Fruit fly (Drosophila melanogaster) whole organism, embryonic: ENCODE results near the gene Psf3.

Source experiments
- BtbVII ChIP-seq: fragments of 200-800 bp; sonication (Bioruptor generic); optimal IDR thresholded peaks from 3 replicates; lab custom pipeline; 2017; ENCODE audit warnings: missing biosample characterization, mild to moderate bottlenecking, missing genetic modification characterization
- CG10979 ChIP-seq: fragments of 200-800 bp; sonication (Bioruptor generic); optimal IDR thresholded peaks from 2 replicates; lab custom pipeline; 2018; ENCODE audit warnings: missing biosample characterization, mild to moderate bottlenecking, missing genetic modification characterization, moderate library complexity
- CG12659 ChIP-seq: fragments of 200-800 bp; sonication (Bioruptor generic); optimal IDR thresholded peaks from 3 replicates; lab custom pipeline; 2017; ENCODE audit warnings: mild to moderate bottlenecking, missing biosample characterization, missing genetic modification reagents, missing genetic modification characterization
- CG15479 ChIP-seq: fragments of 200-800 bp; sonication (Bioruptor generic); optimal IDR thresholded peaks from 3 replicates; lab custom pipeline; 2019; ENCODE audit warnings: missing biosample characterization, mild to moderate bottlenecking, missing genetic modification characterization, moderate library complexity
- CG1603 ChIP-seq: fragments of 200-800 bp; sonication (Bioruptor generic); optimal IDR thresholded peaks from 2 replicates; lab custom pipeline; 2019; ENCODE audit warnings: missing biosample characterization, mild to moderate bottlenecking, missing genetic modification characterization, moderate library complexity
- CG17912 ChIP-seq: fragments of 200-800 bp; sonication (Bioruptor generic); optimal IDR thresholded peaks from 2 replicates; lab custom pipeline; 2018; ENCODE audit warnings: missing biosample characterization, mild to moderate bottlenecking, missing genetic modification characterization
- CG18262 ChIP-seq: fragments of 200-800 bp; optimal IDR thresholded peaks from 3 replicates; lab custom pipeline; 2019; ENCODE audit warnings: missing biosample characterization, mild to moderate bottlenecking, missing genetic modification characterization, moderate library complexity
- CG3163 ChIP-seq: fragments of 200-800 bp; sonication (Bioruptor generic); optimal IDR thresholded peaks from 3 replicates; lab custom pipeline; 2016; ENCODE audit warnings: missing biosample characterization, missing genetic modification characterization
- CG32532 ChIP-seq: fragments of 200-800 bp; sonication (Bioruptor generic); IDR thresholded peaks from 2 replicates; pipeline ENCODE4 v1.3.6; 2022; ENCODE audit warnings: missing biosample characterization, missing genetic modification characterization
- CG4820 ChIP-seq: fragments of 200-800 bp; sonication (Bioruptor generic); optimal IDR thresholded peaks from 3 replicates; lab custom pipeline; 2016; ENCODE audit warnings: missing biosample characterization, missing genetic modification characterization
- CG6689 ChIP-seq: fragments of 200-800 bp; sonication (Bioruptor generic); IDR thresholded peaks from 2 replicates; pipeline ENCODE4 v1.3.6; 2022; ENCODE audit warnings: missing biosample characterization, missing genetic modification characterization
- CG7987 ChIP-seq: fragments of 200-800 bp; sonication (Bioruptor generic); optimal IDR thresholded peaks from 2 replicates; lab custom pipeline; 2018; ENCODE audit warnings: missing biosample characterization, mild to moderate bottlenecking, missing genetic modification characterization, moderate library complexity
- CG9727 ChIP-seq: fragments of 200-800 bp; sonication (Bioruptor generic); optimal IDR thresholded peaks from 3 replicates; lab custom pipeline; 2017; ENCODE audit warnings: missing biosample characterization, mild to moderate bottlenecking, missing genetic modification characterization
- CG9797 ChIP-seq: fragments of 200-800 bp; sonication (Bioruptor generic); optimal IDR thresholded peaks from 3 replicates; lab custom pipeline; 2018; ENCODE audit warnings: missing biosample characterization, mild to moderate bottlenecking, missing genetic modification characterization
- Camta ChIP-seq: fragments of 200-800 bp; sonication (Bioruptor generic); optimal IDR thresholded peaks from 2 replicates; lab custom pipeline; 2016; ENCODE audit warnings: missing biosample characterization, missing genetic modification characterization
- CoRest ChIP-seq: fragments of 200-800 bp; sonication (Bioruptor generic); optimal IDR thresholded peaks from 3 replicates; lab custom pipeline; 2018; ENCODE audit warnings: missing biosample characterization, mild to moderate bottlenecking, missing genetic modification characterization, moderate library complexity
- D ChIP-seq, 2 experiments: fragments of 200-800 bp in 1 of 2; fragments of >200 bp in 1 of 2; sonication (Bioruptor generic) in 1 of 2; optimal IDR thresholded peaks; 2 replicates in 1 of 2; 3 replicates in 1 of 2; lab custom pipeline; 2017; ENCODE audit warnings: mild to moderate bottlenecking in 1 of 2, missing biosample characterization in 1 of 2, missing genetic modification characterization in 1 of 2, missing genetic modification reagents in 1 of 2
- D19B ChIP-seq: fragments of 200-800 bp; sonication (Bioruptor generic); optimal IDR thresholded peaks from 2 replicates; lab custom pipeline; 2017; ENCODE audit warnings: missing biosample characterization, mild to moderate bottlenecking, missing genetic modification characterization
- Dbx ChIP-seq: fragments of 200-800 bp; sonication (Bioruptor generic); IDR thresholded peaks from 3 replicates; pipeline ENCODE4 v1.3.6; 2022; ENCODE audit warnings: missing biosample characterization, missing genetic modification characterization
- H15 ChIP-seq: fragments of 200-800 bp; sonication (Bioruptor generic); IDR thresholded peaks from 3 replicates; pipeline ENCODE4 v1.3.6; 2022; ENCODE audit warnings: missing biosample characterization, missing genetic modification characterization
- HLH3B ChIP-seq: fragments of 200-800 bp; sonication (Bioruptor generic); IDR thresholded peaks from 2 replicates; pipeline ENCODE4 v1.3.6; 2022; ENCODE audit warnings: missing biosample characterization, missing genetic modification characterization
- Hmx ChIP-seq: fragments of 200-800 bp; sonication (Bioruptor generic); optimal IDR thresholded peaks from 2 replicates; lab custom pipeline; 2016; ENCODE audit warnings: missing biosample characterization, missing genetic modification characterization
- Hr51 ChIP-seq, 2 experiments: fragments of 200-800 bp; sonication (Bioruptor generic); optimal IDR thresholded peaks; 2 replicates in 1 of 2; 3 replicates in 1 of 2; lab custom pipeline; 2016 to 2018; ENCODE audit warnings: missing biosample characterization in 2 of 2, missing genetic modification characterization in 2 of 2, mild to moderate bottlenecking in 1 of 2, moderate library complexity in 1 of 2
- Lhr ChIP-seq: fragments of 200-800 bp; sonication (Bioruptor generic); optimal IDR thresholded peaks from 3 replicates; lab custom pipeline; 2017; ENCODE audit warnings: mild to moderate bottlenecking, missing biosample characterization, missing genetic modification reagents, missing genetic modification characterization
- Lpt ChIP-seq: fragments of >200 bp; optimal IDR thresholded peaks from 2 replicates; lab custom pipeline; 2018; ENCODE audit warnings: missing biosample characterization, missing genetic modification characterization
- Meics ChIP-seq: fragments of 200-800 bp; sonication (Bioruptor generic); optimal IDR thresholded peaks from 2 replicates; lab custom pipeline; 2017; ENCODE audit warnings: missing biosample characterization, mild to moderate bottlenecking, missing genetic modification characterization
- PHDP ChIP-seq: fragments of 200-800 bp; sonication (Bioruptor generic); optimal IDR thresholded peaks from 3 replicates; lab custom pipeline; 2018; ENCODE audit warnings: missing biosample characterization, mild to moderate bottlenecking, missing genetic modification characterization, moderate library complexity
- Pdp1 ChIP-seq, 2 experiments: fragments of 200-800 bp; sonication (Bioruptor generic); optimal IDR thresholded peaks; 3 replicates each; lab custom pipeline; 2016; ENCODE audit warnings: missing biosample characterization in 2 of 2, missing genetic modification characterization in 2 of 2, mild to moderate bottlenecking in 1 of 2, moderate library complexity in 1 of 2
- Six4 ChIP-seq: fragments of 200-800 bp; sonication (Bioruptor generic); optimal IDR thresholded peaks from 2 replicates; lab custom pipeline; 2016; ENCODE audit warnings: missing biosample characterization, missing genetic modification characterization
- Ssrp ChIP-seq: fragments of 200-800 bp; sonication (Bioruptor generic); optimal IDR thresholded peaks from 2 replicates; lab custom pipeline; 2018; ENCODE audit warnings: missing biosample characterization, mild to moderate bottlenecking, missing genetic modification characterization, moderate library complexity
- Stat92E ChIP-seq, 3 experiments: fragments of >200 bp in 2 of 3; fragments of 200-800 bp in 1 of 3; sonication (Bioruptor generic) in 1 of 3; optimal IDR thresholded peaks; 2 replicates each; lab custom pipeline; 2017 to 2019; ENCODE audit warnings: missing biosample characterization in 3 of 3, missing genetic modification characterization in 3 of 3, mild to moderate bottlenecking in 1 of 3, moderate library complexity in 1 of 3
- YL-1 ChIP-seq: fragments of 200-800 bp; sonication (Bioruptor generic); optimal IDR thresholded peaks from 3 replicates; lab custom pipeline; 2017; ENCODE audit warnings: missing biosample characterization, mild to moderate bottlenecking, missing genetic modification characterization
- disco-r ChIP-seq: fragments of 200-800 bp; sonication (Bioruptor generic); optimal IDR thresholded peaks from 2 replicates; lab custom pipeline; 2016; ENCODE audit warnings: missing biosample characterization, missing genetic modification characterization
- ewg ChIP-seq: fragments of 200-800 bp; sonication (Bioruptor generic); optimal IDR thresholded peaks from 3 replicates; lab custom pipeline; 2017; ENCODE audit warnings: mild to moderate bottlenecking, missing biosample characterization, missing genetic modification reagents, missing genetic modification characterization
- fd96Cb ChIP-seq: fragments of 200-800 bp; sonication (Bioruptor generic); optimal IDR thresholded peaks from 2 replicates; lab custom pipeline; 2018; ENCODE audit warnings: missing biosample characterization, mild to moderate bottlenecking, missing genetic modification characterization, moderate library complexity
- ind ChIP-seq: fragments of 200-800 bp; sonication (Bioruptor generic); optimal IDR thresholded peaks from 3 replicates; lab custom pipeline; 2016; ENCODE audit warnings: missing biosample characterization, missing genetic modification characterization
- nerfin-1 ChIP-seq: fragments of 200-800 bp; sonication (Bioruptor generic); optimal IDR thresholded peaks from 3 replicates; lab custom pipeline; 2019; ENCODE audit warnings: missing biosample characterization, mild to moderate bottlenecking, missing genetic modification characterization, moderate library complexity
- nerfin-2 ChIP-seq: fragments of 200-800 bp; sonication (Bioruptor generic); IDR thresholded peaks from 2 replicates; pipeline ENCODE4 v1.3.6; 2022; ENCODE audit warnings: missing biosample characterization, missing genetic modification characterization; ENCODE audit not compliant: partially characterized antibody
- nmo ChIP-seq: fragments of 200-800 bp; sonication (Bioruptor generic); optimal IDR thresholded peaks from 2 replicates; lab custom pipeline; 2018; ENCODE audit warnings: missing biosample characterization, mild to moderate bottlenecking, missing genetic modification characterization, moderate library complexity
- nom ChIP-seq: fragments of 200-800 bp; sonication (Bioruptor generic); optimal IDR thresholded peaks from 2 replicates; lab custom pipeline; 2017; ENCODE audit warnings: missing biosample characterization, missing genetic modification characterization, mild to moderate bottlenecking, moderate library complexity, missing genetic modification reagents
- otp ChIP-seq: fragments of 200-800 bp; sonication (Bioruptor generic); IDR thresholded peaks from 3 replicates; pipeline ENCODE4, ENCODE4 v1.3.6; 2022; ENCODE audit warnings: missing biosample characterization, missing genetic modification characterization
- pum ChIP-seq: fragments of 200-800 bp; sonication (Bioruptor generic); optimal IDR thresholded peaks from 2 replicates; lab custom pipeline; 2016; ENCODE audit warnings: missing biosample characterization, missing genetic modification characterization
- tgo ChIP-seq: fragments of 200-800 bp; sonication (Bioruptor generic); IDR thresholded peaks from 3 replicates; pipeline ENCODE4 v1.3.6; 2022; ENCODE audit warnings: missing biosample characterization, missing genetic modification characterization
- twi ChIP-seq: fragments of 200-800 bp; optimal IDR thresholded peaks from 2 replicates; lab custom pipeline; 2019; ENCODE audit warnings: missing biosample characterization, mild to moderate bottlenecking, missing genetic modification characterization, moderate library complexity

Psf3 gene

dm6 chrX:10362557-10363366 lies 22.9 kb downstream of the Psf3 start (continued):
- no peak for TF ChIP-seq D19B
- peak; percentile 40 for TF ChIP-seq fd96Cb
- TF ChIP-seq CG9727 (GFP tag; lab: Kevin White, UChicago), result peak; percentile 60
- no peak for TF ChIP-seq nom (GFP tag; lab: Kevin White, UChicago)
- 0 out of 2 replicates have a peak, but pooled peaks have one; percentile 16 for TF ChIP-seq CG6689
- peak; percentile 37 for TF ChIP-seq ind (GFP tag; lab: Kevin White, UChicago)
- peak; percentile 32 for TF ChIP-seq Meics
- TF ChIP-seq Stat92E (GFP tag; optimal IDR thresholded peaks at IDR 0.05; lab: Kevin White, UChicago), result no peak
- peak; percentile 2 for TF ChIP-seq CG1603 (tag; lab: Kevin White, UChicago)
- peak; percentile 48 for TF ChIP-seq CG10979 (tag; lab: Kevin White, UChicago)
- TF ChIP-seq nerfin-1, result no peak
- peak; percentile 37 for TF ChIP-seq CG12659 (GFP tag; lab: Kevin White, UChicago)
- peak; percentile 2 for TF ChIP-seq CG3163
- TF ChIP-seq disco-r (GFP tag; lab: Kevin White, UChicago), result peak; percentile 36
- peak; percentile 13 for TF ChIP-seq Hmx (GFP tag; lab: Kevin White, UChicago)
- peak; percentile 3 for TF ChIP-seq PHDP (tag; lab: Kevin White, UChicago)
- no peak for TF ChIP-seq D (optimal IDR thresholded peaks at IDR 0.05; lab: Kevin White, UChicago)
- peak; percentile 27 for TF ChIP-seq D (GFP tag; optimal IDR thresholded peaks at IDR 0.05; lab: Kevin White, UChicago)
- peak; percentile 6 for TF ChIP-seq Ssrp (tag; lab: Kevin White, UChicago)
- peak; percentile 52 for TF ChIP-seq nmo (GFP tag; lab: Kevin White, UChicago)
- TF ChIP-seq CG4820 (GFP tag; lab: Kevin White, UChicago), result peak; percentile 20
- TF ChIP-seq H15, result 0 out of 3 replicates have a peak, but pooled peaks have one; percentile 32
- peak; percentile 2 for TF ChIP-seq Six4 (GFP tag; lab: Kevin White, UChicago)
- TF ChIP-seq CG18262 (tag; lab: Kevin White, UChicago), result peak; percentile 62

dm6 chrX:10362127-10362526 lies 23.5 kb downstream of the Psf3 start:
- no peak for TF ChIP-seq YL-1 (GFP tag; lab: Kevin White, UChicago)
- no peak for TF ChIP-seq ewg (GFP tag; lab: Kevin White, UChicago)
- peak in 1 of 2 experiments; percentile 24 for TF ChIP-seq Pdp1 (GFP tag; optimal IDR thresholded peaks at IDR 0.05; lab: Kevin White, UChicago)
- TF ChIP-seq CG17912 (GFP tag; lab: Kevin White, UChicago), result no peak
- no peak for TF ChIP-seq CG15479 (GFP tag; lab: Kevin White, UChicago)
- TF ChIP-seq twi (tag; lab: Kevin White, UChicago), result no peak
- TF ChIP-seq BtbVII (GFP tag; lab: Kevin White, UChicago), result no peak
- no peak for TF ChIP-seq Lhr (GFP tag; lab: Kevin White, UChicago)

- TF ChIP-seq Camta (GFP tag; lab: Kevin White, UChicago) (peak; percentile 4), Hr51 (GFP tag; optimal IDR thresholded peaks at IDR 0.05; lab: Kevin White, UChicago) (peak in 1 of 2 experiments; percentile 21), Lpt (GFP tag; lab: Kevin White, UChicago) (no peak), CG7987 (GFP tag; lab: Kevin White, UChicago) (peak; percentile 85), CG9797 (GFP tag; lab: Kevin White, UChicago) (no peak), CoRest (tag; lab: Kevin White, UChicago) (no peak), HLH3B (0 out of 2 replicates have a peak, but pooled peaks have one; percentile 13), otp (GFP tag; lab: Robert Waterston, UW) (0 out of 3 replicates have a peak, but pooled peaks have one; percentile 18), nerfin-2 (GFP tag; lab: Robert Waterston, UW) (no peak), pum (GFP tag; lab: Kevin White, UChicago) (peak; percentile 2), Dbx (no peak; the same call in 2 of the 3 replicates), CG32532 (GFP tag; lab: Robert Waterston, UW) (peak; percentile 13; the same call in 1 of the 2 replicates), tgo (GFP tag; lab: Robert Waterston, UW) (no peak)
Measured at dm6 chrX:10347979-10348692, 37.5 kb downstream of the Psf3 start.
